Worm (Caenorhabditis elegans) whole organism, late embryonic: ENCODE results near the gene mrps-11.
A peak's percentile ranks its signal among the peaks of the same experiment; 100 is the strongest.

Experiments
- F13H6.1 ChIP-seq: sonication (generic microtip); optimal IDR thresholded peaks from 2 replicates; lab custom pipeline; 2016; ENCODE audit warnings: missing genetic modification characterization, missing compliant biosample characterization
- K02D7.2 ChIP-seq: sonication (generic microtip); optimal IDR thresholded peaks from 2 replicates; lab custom pipeline; 2017; ENCODE audit warnings: mild to moderate bottlenecking, missing genetic modification characterization, missing compliant biosample characterization
- K09A11.1 ChIP-seq: sonication (generic microtip); optimal IDR thresholded peaks from 2 replicates; lab custom pipeline; 2017; ENCODE audit warnings: antibody characterized with exemption, mild to moderate bottlenecking, missing genetic modification characterization, missing compliant biosample characterization; ENCODE audit not compliant: insufficient read depth
- Y22D7AL.16 ChIP-seq: sonication (generic microtip); optimal IDR thresholded peaks from 2 replicates; lab custom pipeline; 2016; ENCODE audit warnings: missing genetic modification characterization, missing compliant biosample characterization
- ahr-1 ChIP-seq: sonication (generic microtip); optimal IDR thresholded peaks from 2 replicates; lab custom pipeline; 2016; ENCODE audit warnings: missing genetic modification characterization, missing compliant biosample characterization
- ama-1 ChIP-seq: fragments of 150-350 bp; optimal IDR thresholded peaks from 2 replicates; lab custom pipeline; 2014
- ceh-18 ChIP-seq: sonication (generic microtip); optimal IDR thresholded peaks from 2 replicates; lab custom pipeline; 2016; ENCODE audit warnings: missing genetic modification characterization, missing compliant biosample characterization
- ceh-19 ChIP-seq: fragments of 200-800 bp; sonication (Bioruptor generic); optimal IDR thresholded peaks from 2 replicates; lab custom pipeline; 2018; ENCODE audit warnings: mild to moderate bottlenecking, missing genetic modification characterization, missing compliant biosample characterization
- ceh-30 ChIP-seq: fragments of 150-350 bp; optimal IDR thresholded peaks from 2 replicates; lab custom pipeline; 2014; ENCODE audit warnings: missing biosample characterization, missing genetic modification characterization
- ceh-48 ChIP-seq: sonication (generic microtip); optimal IDR thresholded peaks from 2 replicates; lab custom pipeline; 2016; ENCODE audit warnings: missing genetic modification characterization, inconsistent platforms, missing compliant biosample characterization
- dmd-4 ChIP-seq: sonication (generic microtip); optimal IDR thresholded peaks from 2 replicates; lab custom pipeline; 2016; ENCODE audit warnings: borderline replicate concordance, missing genetic modification characterization, missing compliant biosample characterization
- elt-2 ChIP-seq: sonication (generic microtip); optimal IDR thresholded peaks from 2 replicates; lab custom pipeline; 2016; ENCODE audit warnings: missing genetic modification reagents, missing genetic modification characterization, missing compliant biosample characterization
- eyg-1 ChIP-seq: sonication (generic microtip); optimal IDR thresholded peaks from 2 replicates; lab custom pipeline; 2016; ENCODE audit warnings: missing genotype, missing genetic modification characterization, missing compliant biosample characterization
- gmeb-2 ChIP-seq: sonication (generic microtip); optimal IDR thresholded peaks from 2 replicates; lab custom pipeline; 2016; ENCODE audit warnings: missing genetic modification characterization, inconsistent platforms, missing compliant biosample characterization
- hlh-30 ChIP-seq: sonication (generic microtip); optimal IDR thresholded peaks from 2 replicates; lab custom pipeline; 2017; ENCODE audit warnings: antibody characterized with exemption, missing genetic modification characterization, missing compliant biosample characterization; ENCODE audit not compliant: insufficient read depth
- hlh-6 ChIP-seq: sonication (generic microtip); optimal IDR thresholded peaks from 2 replicates; lab custom pipeline; 2016; ENCODE audit warnings: missing genotype, missing genetic modification characterization, missing compliant biosample characterization
- hlh-8 ChIP-seq: sonication (generic microtip); optimal IDR thresholded peaks from 2 replicates; lab custom pipeline; 2016; ENCODE audit warnings: missing genotype, missing genetic modification characterization, missing compliant biosample characterization
- lin-11 ChIP-seq: fragments of 200-800 bp; sonication (Bioruptor generic); optimal IDR thresholded peaks from 2 replicates; lab custom pipeline; 2018; ENCODE audit warnings: mild to moderate bottlenecking, missing genetic modification characterization, missing compliant biosample characterization
- mec-3 ChIP-seq: sonication (generic microtip); optimal IDR thresholded peaks from 2 replicates; lab custom pipeline; 2016; ENCODE audit warnings: borderline replicate concordance, missing genetic modification characterization, missing compliant biosample characterization
- nfya-1 ChIP-seq: sonication (generic microtip); optimal IDR thresholded peaks from 2 replicates; lab custom pipeline; 2017; ENCODE audit warnings: missing genetic modification characterization, mild to moderate bottlenecking, missing compliant biosample characterization, antibody characterized with exemption, moderate library complexity
- nhr-11 ChIP-seq: fragments of 150-350 bp; optimal IDR thresholded peaks from 2 replicates; lab custom pipeline; 2014; ENCODE audit warnings: missing biosample characterization, missing genetic modification characterization
- pag-3 ChIP-seq: sonication (generic microtip); optimal IDR thresholded peaks from 2 replicates; lab custom pipeline; 2016; ENCODE audit warnings: missing compliant biosample characterization, missing genetic modification characterization, borderline replicate concordance
- pax-1 ChIP-seq: fragments of 150-350 bp; optimal IDR thresholded peaks from 2 replicates; lab custom pipeline; 2014; ENCODE audit warnings: missing biosample characterization, missing genetic modification characterization
- pqm-1 ChIP-seq: sonication (generic microtip); optimal IDR thresholded peaks from 2 replicates; lab custom pipeline; 2016; ENCODE audit warnings: missing genetic modification characterization, missing compliant biosample characterization
- rnt-1 ChIP-seq: sonication (generic microtip); optimal IDR thresholded peaks from 2 replicates; lab custom pipeline; 2016; ENCODE audit warnings: missing genetic modification characterization, missing compliant biosample characterization
- sdc-2 ChIP-seq: sonication (generic microtip); optimal IDR thresholded peaks from 2 replicates; lab custom pipeline; 2016; ENCODE audit warnings: missing genotype, missing genetic modification characterization, missing compliant biosample characterization
- sox-4 ChIP-seq: sonication (generic microtip); optimal IDR thresholded peaks from 2 replicates; lab custom pipeline; 2017; ENCODE audit warnings: mild to moderate bottlenecking, missing genetic modification characterization, inconsistent platforms, missing compliant biosample characterization
- syd-9 ChIP-seq: sonication (generic microtip); optimal IDR thresholded peaks from 2 replicates; lab custom pipeline; 2016; ENCODE audit warnings: mild to moderate bottlenecking, missing genetic modification characterization, moderate library complexity, missing compliant biosample characterization
- tbx-7 ChIP-seq: sonication (generic microtip); optimal IDR thresholded peaks from 2 replicates; lab custom pipeline; 2016; ENCODE audit warnings: missing genotype, missing genetic modification characterization, missing compliant biosample characterization
- ttx-3 ChIP-seq: sonication (generic microtip); optimal IDR thresholded peaks from 2 replicates; lab custom pipeline; 2016; ENCODE audit warnings: missing genetic modification reagents, missing genetic modification characterization, missing compliant biosample characterization
- unc-55 ChIP-seq: sonication (generic microtip); optimal IDR thresholded peaks from 2 replicates; lab custom pipeline; 2017; ENCODE audit warnings: missing biosample characterization, missing genetic modification reagents, missing genetic modification characterization
- unc-86 ChIP-seq: sonication (generic microtip); optimal IDR thresholded peaks from 2 replicates; lab custom pipeline; 2016; ENCODE audit warnings: missing genetic modification characterization, missing compliant biosample characterization

The mrps-11 gene

ce11 chrV:12533635-12534150, 39.3 kb upstream of the mrps-11 start:
- no peak for TF ChIP-seq lin-11
- no peak for TF ChIP-seq K02D7.2
- no peak for TF ChIP-seq hlh-30 (tag; lab: Kevin White, UChicago)
- TF ChIP-seq eyg-1 (tag; lab: Kevin White, UChicago), result no peak
- no peak for TF ChIP-seq sdc-2 (tag; lab: Kevin White, UChicago)
- TF ChIP-seq, all 69 proteins: peak for 0

ce11 chrV:12532369-12532768, 37.9 kb upstream of the mrps-11 start:
- TF ChIP-seq gmeb-2 (no peak), elt-2 (tag; lab: Kevin White, UChicago) (peak; percentile 28)

- TF ChIP-seq pax-1 (tag; lab: Kevin White, UChicago) (no peak), ahr-1 (no peak), unc-86 (tag; lab: Kevin White, UChicago) (no peak), nhr-11 (no peak), ceh-19 (no peak), pqm-1 (tag; lab: Kevin White, UChicago) (no peak), ceh-30 (tag; lab: Kevin White, UChicago) (no peak)
Observed at ce11 chrV:12531084-12531483, 36.7 kb upstream of the mrps-11 start.

- TF ChIP-seq hlh-6, result no peak
- TF ChIP-seq pag-3 (tag; lab: Kevin White, UChicago), result no peak
- no peak for TF ChIP-seq ceh-19
- no peak for TF ChIP-seq ahr-1
- TF ChIP-seq pqm-1 (tag; lab: Kevin White, UChicago), result no peak
- TF ChIP-seq, all 69 proteins: peak for 0
Observed at ce11 chrV:12530129-12530528, 35.7 kb upstream of the mrps-11 start.

- TF ChIP-seq nfya-1 (tag; lab: Kevin White, UChicago), result peak; percentile 1
- peak; percentile 16 for TF ChIP-seq elt-2 (tag; lab: Kevin White, UChicago)
- no peak for TF ChIP-seq ceh-18 (tag; lab: Kevin White, UChicago)
Observed at ce11 chrV:12528919-12529318, 34.5 kb upstream of the mrps-11 start.

ce11 chrV:12526758-12527157, 32.3 kb upstream of the mrps-11 start, which contains the start of gene F45D3.1:
F45D3.1 (plus strand) TSS chrV:12527058.
- TF ChIP-seq Y22D7AL.16 (tag; lab: Kevin White, UChicago), result no peak
- TF ChIP-seq K09A11.1 (tag; lab: Kevin White, UChicago), result no peak
- TF ChIP-seq ceh-48, result no peak
- no peak for TF ChIP-seq ama-1 (lab: Kevin White, UChicago)
- TF ChIP-seq K02D7.2, result no peak
- TF ChIP-seq gmeb-2, result no peak
- no peak for TF ChIP-seq ttx-3 (tag; lab: Kevin White, UChicago)
- no peak for TF ChIP-seq dmd-4 (tag; lab: Kevin White, UChicago)
- no peak for TF ChIP-seq ceh-18 (tag; lab: Kevin White, UChicago)

ce11 chrV:12526124-12526523, 31.7 kb upstream of the mrps-11 start:
- no peak for TF ChIP-seq unc-55 (GFP tag; lab: Kevin White, UChicago)
- TF ChIP-seq Y22D7AL.16 (tag; lab: Kevin White, UChicago), result no peak
- TF ChIP-seq ahr-1, result no peak
- TF ChIP-seq nfya-1 (tag; lab: Kevin White, UChicago), result no peak
- TF ChIP-seq F13H6.1 (tag; lab: Kevin White, UChicago), result no peak
- TF ChIP-seq mec-3 (tag; lab: Kevin White, UChicago), result no peak
- no peak for TF ChIP-seq hlh-8 (tag; lab: Kevin White, UChicago)
- TF ChIP-seq ceh-18 (tag; lab: Kevin White, UChicago), result no peak
- TF ChIP-seq syd-9 (tag; lab: Kevin White, UChicago), result no peak
- no peak for TF ChIP-seq tbx-7 (tag; lab: Kevin White, UChicago)
- no peak for TF ChIP-seq rnt-1 (tag; lab: Kevin White, UChicago)
- no peak for TF ChIP-seq elt-2 (tag; lab: Kevin White, UChicago)
- TF ChIP-seq sox-4 (tag; lab: Kevin White, UChicago), result no peak
